Fruit fly (Drosophila melanogaster): Measurements from ENCODE around the gene nSyb.

DNA sequence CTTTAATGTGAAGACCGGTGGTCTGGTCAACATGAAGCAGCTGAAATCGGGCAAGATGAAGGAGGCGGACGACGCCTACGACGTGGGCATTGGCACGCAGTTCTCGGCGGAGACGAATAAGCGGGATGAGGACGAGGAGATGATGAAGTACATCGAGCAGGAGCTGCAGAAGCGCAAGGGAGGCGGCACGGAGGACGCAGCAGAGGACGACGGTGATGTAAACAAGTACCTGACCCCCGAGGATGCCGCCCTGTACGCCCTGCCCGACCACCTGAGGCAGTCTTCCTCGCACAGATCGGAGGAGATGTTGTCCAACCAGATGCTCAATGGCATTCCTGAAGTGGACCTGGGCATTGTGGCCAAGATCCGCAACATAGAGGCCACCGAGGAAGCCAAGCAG, 28.0 kb upstream of the nSyb start:
- TF ChIP-seq Sin3A (optimal IDR thresholded peaks at IDR 0.05) (no peak), insv (optimal IDR thresholded peaks at IDR 0.05) (no peak), ttk (optimal IDR thresholded peaks at IDR 0.05) (no peak), psq (optimal IDR thresholded peaks at IDR 0.05) (no peak), h (optimal IDR thresholded peaks at IDR 0.05) (no peak)

Data from Kc167 (cell line).